Fruit fly (Drosophila melanogaster): Measurements from ENCODE around the gene dac.

Gene dac

dm6 chr2L:16446975-16447509, 38.8 kb downstream of the dac start, which contains the start of gene Idgf2:
Gene Idgf2 (plus strand): TSS chr2L:16447330.
- no peak for TF ChIP-seq noc (tag; optimal IDR thresholded peaks at IDR 0.05)

dm6 chr2L:16445034-16445433, 40.8 kb downstream of the dac start, which contains the start of gene Idgf1:
Gene Idgf1 (plus strand): TSS chr2L:16445278.
- no peak for TF ChIP-seq noc (tag; optimal IDR thresholded peaks at IDR 0.05)

- no peak for TF ChIP-seq noc (tag; optimal IDR thresholded peaks at IDR 0.05)
Observed at dm6 chr2L:16442620-16443019, 43.2 kb downstream of the dac start.

dm6 chr2L:16437945-16438344, 47.9 kb downstream of the dac start:
- TF ChIP-seq noc (tag; optimal IDR thresholded peaks at IDR 0.05) = no peak

dm6 chr2L:16435637-16436036, 50.2 kb downstream of the dac start:
- no peak for TF ChIP-seq noc (tag; optimal IDR thresholded peaks at IDR 0.05)

dm6 chr2L:16422657-16423473, 62.9 kb downstream of the dac start:
- TF ChIP-seq noc (tag; optimal IDR thresholded peaks at IDR 0.05) = no peak

Measured in whole organism, larva.